Worm (Caenorhabditis elegans): ENCODE data around the gene rac-2.

DNA sequence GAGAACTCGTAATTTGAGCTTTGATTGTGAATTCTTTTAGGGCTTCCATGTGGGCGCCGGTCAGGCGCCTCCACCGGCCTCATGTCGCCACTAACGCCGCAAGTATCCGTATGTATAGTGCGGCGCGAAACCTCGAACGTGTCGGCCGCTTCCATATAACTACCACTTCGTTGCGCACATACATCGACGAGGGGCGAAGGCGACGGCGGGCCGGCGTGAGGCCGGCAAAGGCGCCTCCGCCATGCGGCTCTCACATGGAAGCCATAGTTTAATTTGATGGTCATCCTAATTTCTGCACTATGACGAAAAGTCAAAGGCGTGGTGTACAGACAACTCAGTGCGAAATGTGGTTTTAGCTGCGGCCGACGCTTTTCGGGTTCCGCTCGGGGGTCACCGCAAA is 2.1 kb downstream of the rac-2 start:
- TF ChIP-seq ama-1 (optimal IDR thresholded peaks at IDR 0.05) (no peak), aly-1 (tag; optimal IDR thresholded peaks at IDR 0.05) (no peak), scrt-1 (GFP tag; IDR thresholded peaks at IDR 0.05) (no peak), ets-7 (tag; optimal IDR thresholded peaks at IDR 0.05) (no peak), F13C5.2 (tag; optimal IDR thresholded peaks at IDR 0.05) (no peak), tbx-11 (GFP tag; IDR thresholded peaks at IDR 0.05) (no peak), pes-1 (GFP tag; IDR thresholded peaks at IDR 0.05) (no peak), ceh-36 (tag; optimal IDR thresholded peaks at IDR 0.05) (no peak), tbx-37 (GFP tag; conservative IDR thresholded peaks at IDR 0.05) (no peak), flt-1 (GFP tag; IDR thresholded peaks at IDR 0.05) (no peak), tra-4 (tag; optimal IDR thresholded peaks at IDR 0.05) (no peak)
